Worm (Caenorhabditis elegans) whole organism, young adult: ENCODE results near the gene T21D12.7.

Experiments used
- bed-2 ChIP-seq: fragments of 200-800 bp; sonication (Bioruptor generic); IDR thresholded peaks from 2 replicates; pipeline ENCODE4 v1.3.6; 2022; ENCODE audit warnings: missing genetic modification reagents, missing genetic modification characterization, missing compliant biosample characterization
- lir-1 ChIP-seq: fragments of 200-800 bp; sonication (Bioruptor generic); conservative IDR thresholded peaks from 2 replicates; pipeline ENCODE4 v1.3.6; 2022; ENCODE audit warnings: missing genetic modification reagents, missing genetic modification characterization, missing compliant biosample characterization
- lsy-27 ChIP-seq: sonication (generic microtip); optimal IDR thresholded peaks from 2 replicates; lab custom pipeline; 2017; ENCODE audit warnings: missing genetic modification characterization, mild to moderate bottlenecking, missing compliant biosample characterization, antibody characterized with exemption, missing genotype, borderline replicate concordance; ENCODE audit not compliant: insufficient read depth
- nhr-27 ChIP-seq: fragments of 200-800 bp; sonication (Bioruptor generic); optimal IDR thresholded peaks from 2 replicates; lab custom pipeline; 2018; ENCODE audit warnings: mild to moderate bottlenecking, missing genetic modification characterization, moderate library complexity, missing compliant biosample characterization
- unc-62 ChIP-seq: fragments of 150-350 bp; optimal IDR thresholded peaks from 2 replicates; lab custom pipeline; 2014; ENCODE audit warnings: missing biosample characterization, missing genetic modification reagents, missing genetic modification characterization

ce11 chrIV:295734-296201 is 4.5 kb upstream of the T21D12.7 start:
- TF ChIP-seq bed-2 (GFP tag; lab: Robert Waterston, UW) (no peak), unc-62 (GFP tag; lab: Kevin White, UChicago) (no peak), lsy-27 (tag; lab: Kevin White, UChicago) (no peak), lir-1 (GFP tag; lab: Robert Waterston, UW) (no peak), nhr-27 (no peak)
